Fruit fly (Drosophila melanogaster): ENCODE results near the gene Myo61F.

dm6 chr3L:1302234-1302949, 15.9 kb upstream of the Myo61F start, which contains the start of the genes Rac1 and Acat2:
- TF ChIP-seq ttk (optimal IDR thresholded peaks at IDR 0.05) (no peak), Sin3A (optimal IDR thresholded peaks at IDR 0.05) (no peak), insv (optimal IDR thresholded peaks at IDR 0.05) (no peak), psq (optimal IDR thresholded peaks at IDR 0.05) (no peak), h (optimal IDR thresholded peaks at IDR 0.05) (no peak), Myc (optimal IDR thresholded peaks at IDR 0.05) (no peak)

Measured in Kc167 (cell line).